Fruit fly (Drosophila melanogaster) whole organism, wandering third instar larva: ENCODE measurements around the gene CG14435.

ENCODE experiments used
- Abd-B ChIP-seq: fragments of >200 bp; optimal IDR thresholded peaks from 2 replicates; lab custom pipeline; 2017; ENCODE audit warnings: missing biosample characterization, missing genetic modification characterization
- Dfd ChIP-seq: fragments of >200 bp; optimal IDR thresholded peaks from 2 replicates; lab custom pipeline; 2017; ENCODE audit warnings: missing biosample characterization, missing genetic modification characterization
- Dif ChIP-seq: fragments of 200-275, 200-300 bp; sonication (Bioruptor generic); optimal IDR thresholded peaks from 2 replicates; lab custom pipeline; 2018; ENCODE audit warnings: missing biosample characterization, missing genetic modification characterization; ENCODE audit not compliant: partially characterized antibody
- Hr78 ChIP-seq: fragments of >200 bp; optimal IDR thresholded peaks from 2 replicates; lab custom pipeline; 2017; ENCODE audit warnings: missing biosample characterization, missing genetic modification characterization
- Mio ChIP-seq: sonication (Bioruptor generic); optimal IDR thresholded peaks from 2 replicates; lab custom pipeline; 2016; ENCODE audit warnings: missing biosample characterization, missing genetic modification characterization
- Myc ChIP-seq: fragments of >200 bp; optimal IDR thresholded peaks from 2 replicates; lab custom pipeline; 2017
- Rel ChIP-seq, 2 experiments: fragments of 200-800 bp; sonication (Bioruptor generic) in 1 of 2; optimal IDR thresholded peaks; 2 replicates in 1 of 2; 3 replicates in 1 of 2; lab custom pipeline; 2016 to 2019; ENCODE audit warnings: mild to moderate bottlenecking in 2 of 2, missing biosample characterization in 2 of 2, missing genetic modification characterization in 2 of 2, moderate library complexity in 1 of 2
- Sp1 ChIP-seq: fragments of 200-800 bp; sonication (Bioruptor generic); optimal IDR thresholded peaks from 3 replicates; lab custom pipeline; 2019; ENCODE audit warnings: missing biosample characterization, mild to moderate bottlenecking, missing genetic modification characterization, moderate library complexity
- Vsx2 ChIP-seq: fragments of 200-300, 225-300 bp; sonication (Bioruptor generic); optimal IDR thresholded peaks from 2 replicates; lab custom pipeline; 2018; ENCODE audit warnings: missing biosample characterization, missing genetic modification characterization; ENCODE audit not compliant: partially characterized antibody
- dl ChIP-seq, 2 experiments: fragments of 175-275, 200-275 bp in 1 of 2; fragments of 200-275 bp in 1 of 2; sonication (Bioruptor generic); optimal IDR thresholded peaks; lab custom pipeline; 2018; ENCODE audit warnings: mild to moderate bottlenecking in 2 of 2, missing biosample characterization in 2 of 2, missing genetic modification characterization in 2 of 2, moderate library complexity in 2 of 2; ENCODE audit not compliant: partially characterized antibody in 2 of 2, insufficient read depth in 1 of 2
- h ChIP-seq: fragments of 200-800 bp; sonication (Bioruptor generic); optimal IDR thresholded peaks from 3 replicates; lab custom pipeline; 2016; ENCODE audit warnings: missing biosample characterization, mild to moderate bottlenecking, missing genetic modification characterization

DNA sequence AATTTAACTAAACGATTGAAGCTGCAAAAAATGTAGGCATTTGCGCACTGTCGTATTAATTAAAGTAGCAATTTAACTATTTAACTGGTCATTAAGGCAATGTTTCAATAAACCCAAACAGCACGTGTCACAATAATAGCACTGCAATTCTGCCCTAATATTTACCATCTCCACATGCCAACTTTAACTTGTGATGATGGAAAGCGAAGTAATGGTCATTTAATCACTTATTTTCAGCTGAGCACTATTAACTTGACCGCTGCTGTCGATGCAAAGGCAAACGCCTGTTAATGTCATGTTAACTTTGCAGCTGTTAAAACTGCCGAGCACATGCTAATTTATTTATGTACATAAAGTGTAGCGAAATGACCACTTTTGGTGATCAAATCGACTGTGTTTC, 49.5 kb downstream of the CG14435 start:
- TF ChIP-seq Dif: no peak
- peak; percentile 74 for TF ChIP-seq h (GFP tag; lab: Kevin White, UChicago)
- TF ChIP-seq Vsx2 (GFP tag; lab: Kevin White, UChicago): no peak
- TF ChIP-seq dl (GFP tag; optimal IDR thresholded peaks at IDR 0.05; lab: Kevin White, UChicago; ENCODE audit: insufficient read depth in 1 of 2, partially characterized antibody in 2 of 2): no peak
- TF ChIP-seq Dfd (GFP tag; lab: Kevin White, UChicago): no peak
- TF ChIP-seq Sp1: peak; percentile 47
- TF ChIP-seq Rel (GFP tag; optimal IDR thresholded peaks at IDR 0.05; lab: Kevin White, UChicago): no peak
- TF ChIP-seq Rel (tag; optimal IDR thresholded peaks at IDR 0.05; lab: Kevin White, UChicago): no peak
- no peak for TF ChIP-seq Hr78
- TF ChIP-seq Abd-B (GFP tag; lab: Kevin White, UChicago): no peak
- no peak for TF ChIP-seq Myc (lab: Kevin White, UChicago)
- no peak for TF ChIP-seq Mio (GFP tag; lab: Kevin White, UChicago)
